Worm (Caenorhabditis elegans) whole organism, L1 larva: ENCODE data around the gene sna-2.

ENCODE experiments used
- C04F5.9 ChIP-seq: sonication (generic microtip); optimal IDR thresholded peaks from 2 replicates; lab custom pipeline; 2016; ENCODE audit warnings: missing genetic modification characterization, missing compliant biosample characterization
- C16A3.4 ChIP-seq: fragments of 150-350 bp; optimal IDR thresholded peaks from 2 replicates; lab custom pipeline; 2014; ENCODE audit warnings: missing biosample characterization, missing genetic modification characterization
- C34B4.2 ChIP-seq: sonication (generic microtip); optimal IDR thresholded peaks from 2 replicates; lab custom pipeline; 2017; ENCODE audit warnings: mild to moderate bottlenecking, missing genetic modification characterization, missing compliant biosample characterization
- Y116A8C.19 ChIP-seq: sonication (generic microtip); optimal IDR thresholded peaks from 2 replicates; lab custom pipeline; 2016; ENCODE audit warnings: missing compliant biosample characterization, missing genetic modification characterization, borderline replicate concordance
- aha-1 ChIP-seq: fragments of 150-350 bp; optimal IDR thresholded peaks from 2 replicates; lab custom pipeline; 2014; ENCODE audit warnings: missing biosample characterization, missing genetic modification characterization
- ama-1 ChIP-seq: fragments of 150-350 bp; optimal IDR thresholded peaks from 2 replicates; lab custom pipeline; 2014
- blmp-1 ChIP-seq: fragments of 150-350 bp; optimal IDR thresholded peaks from 2 replicates; lab custom pipeline; 2014; ENCODE audit warnings: missing biosample characterization, missing genetic modification characterization
- ceh-82 ChIP-seq, 3 experiments: fragments of 150-350 bp in 1 of 3; sonication (generic microtip) in 2 of 3; optimal IDR thresholded peaks; 2 replicates each; lab custom pipeline; 2014 to 2017; ENCODE audit warnings: missing biosample characterization in 3 of 3, missing genetic modification characterization in 3 of 3
- ceh-90 ChIP-seq: sonication (generic microtip); optimal IDR thresholded peaks from 2 replicates; lab custom pipeline; 2016; ENCODE audit warnings: missing genetic modification characterization, missing compliant biosample characterization
- ces-1 ChIP-seq: fragments of 150-350 bp; optimal IDR thresholded peaks from 2 replicates; lab custom pipeline; 2014; ENCODE audit warnings: missing biosample characterization, missing genetic modification reagents, missing genetic modification characterization
- dpl-1 ChIP-seq, 3 experiments: fragments of 150-350 bp in 2 of 3; sonication (generic microtip) in 1 of 3; optimal IDR thresholded peaks; 2 replicates each; lab custom pipeline; 2014 to 2017; ENCODE audit warnings: missing biosample characterization in 3 of 3, missing genetic modification characterization in 3 of 3, missing genetic modification reagents in 3 of 3
- efl-1 ChIP-seq, 4 experiments: fragments of 150-350 bp; optimal IDR thresholded peaks in 3 of 4; peaks in 1 of 4; 1 replicate in 1 of 4; 2 replicates in 3 of 4; lab custom pipeline; 2014; ENCODE audit warnings: missing biosample characterization in 2 of 4, missing genetic modification characterization in 2 of 4, missing genetic modification reagents in 2 of 4
- efl-3 ChIP-seq: fragments of 200-800 bp; sonication (Bioruptor generic); optimal IDR thresholded peaks from 2 replicates; lab custom pipeline; 2018; ENCODE audit warnings: mild to moderate bottlenecking, missing genetic modification characterization, missing compliant biosample characterization
- egl-13 ChIP-seq: sonication (generic microtip); optimal IDR thresholded peaks from 2 replicates; lab custom pipeline; 2016; ENCODE audit warnings: missing genotype, missing genetic modification reagents, missing genetic modification characterization, missing compliant biosample characterization
- elt-2 ChIP-seq: sonication (generic microtip); optimal IDR thresholded peaks from 2 replicates; lab custom pipeline; 2016; ENCODE audit warnings: missing genetic modification characterization, mild to moderate bottlenecking, inconsistent platforms, missing compliant biosample characterization, missing genetic modification reagents
- elt-3 ChIP-seq, 6 experiments: fragments of 150-350 bp in 1 of 6; sonication (generic microtip); optimal IDR thresholded peaks; 2 replicates each; lab custom pipeline; 2017 to 2018; ENCODE audit warnings: missing biosample characterization in 6 of 6, missing genetic modification characterization in 6 of 6, inconsistent platforms in 1 of 6
- ets-5 ChIP-seq: fragments of 200-800 bp; sonication (Bioruptor generic); IDR thresholded peaks from 2 replicates; pipeline ENCODE4 v1.3.6; 2022; ENCODE audit warnings: missing genetic modification characterization, missing compliant biosample characterization
- fkh-8 ChIP-seq: sonication (generic microtip); optimal IDR thresholded peaks from 2 replicates; lab custom pipeline; 2016; ENCODE audit warnings: mild to moderate bottlenecking, missing genetic modification characterization, missing compliant biosample characterization
- grh-1 ChIP-seq: fragments of 200-800 bp; sonication (Bioruptor generic); IDR thresholded peaks from 2 replicates; pipeline ENCODE4 v1.3.6; 2022; ENCODE audit warnings: missing genetic modification reagents, missing genetic modification characterization, missing compliant biosample characterization
- hlh-17 ChIP-seq: fragments of 200-800 bp; sonication (Bioruptor generic); optimal IDR thresholded peaks from 2 replicates; lab custom pipeline; 2018; ENCODE audit warnings: missing genetic modification characterization, mild to moderate bottlenecking, missing compliant biosample characterization, moderate library complexity, borderline replicate concordance
- lin-14 ChIP-seq: fragments of 200-800 bp; sonication (Bioruptor generic); optimal IDR thresholded peaks from 2 replicates; lab custom pipeline; 2018; ENCODE audit warnings: mild to moderate bottlenecking, missing genetic modification characterization, moderate library complexity, missing compliant biosample characterization
- lin-35 ChIP-seq, 2 experiments: fragments of 150-350 bp; optimal IDR thresholded peaks; 2 replicates each; lab custom pipeline; 2014; ENCODE audit warnings: missing biosample characterization in 2 of 2, missing genetic modification characterization in 2 of 2, missing genetic modification reagents in 2 of 2
- lin-39 ChIP-seq: fragments of 150-350 bp; optimal IDR thresholded peaks from 2 replicates; lab custom pipeline; 2014; ENCODE audit warnings: missing biosample characterization, missing genetic modification reagents, missing genetic modification characterization
- lir-3 ChIP-seq: sonication (generic microtip); optimal IDR thresholded peaks from 2 replicates; lab custom pipeline; 2016; ENCODE audit warnings: mild to moderate bottlenecking, missing genetic modification characterization, moderate library complexity, missing compliant biosample characterization; ENCODE audit not compliant: poor library complexity
- lsy-2 ChIP-seq, 2 experiments: fragments of 150-350 bp; optimal IDR thresholded peaks; 2 replicates each; lab custom pipeline; 2014; ENCODE audit warnings: missing biosample characterization in 2 of 2, missing genetic modification characterization in 2 of 2
- mdl-1 ChIP-seq, 2 experiments: fragments of 150-350 bp; optimal IDR thresholded peaks; 2 replicates each; lab custom pipeline; 2014 to 2017; ENCODE audit warnings: missing biosample characterization in 2 of 2, missing genetic modification characterization in 2 of 2, inconsistent platforms in 1 of 2
- mep-1 ChIP-seq: fragments of 150-350 bp; optimal IDR thresholded peaks from 2 replicates; lab custom pipeline; 2014; ENCODE audit warnings: missing biosample characterization, missing genetic modification characterization
- nhr-11 ChIP-seq: fragments of 150-350 bp; optimal IDR thresholded peaks from 2 replicates; lab custom pipeline; 2014; ENCODE audit warnings: missing biosample characterization, missing genetic modification characterization
- nhr-19 ChIP-seq: fragments of 200-800 bp; sonication (Bioruptor generic); conservative IDR thresholded peaks from 2 replicates; pipeline ENCODE4 v1.3.6; 2022; ENCODE audit warnings: missing genetic modification characterization, missing compliant biosample characterization
- nhr-28 ChIP-seq: fragments of 150-350 bp; optimal IDR thresholded peaks from 2 replicates; lab custom pipeline; 2014; ENCODE audit warnings: missing biosample characterization, missing genetic modification characterization
- nhr-47 ChIP-seq: sonication (generic microtip); optimal IDR thresholded peaks from 2 replicates; lab custom pipeline; 2016; ENCODE audit warnings: mild to moderate bottlenecking, missing genetic modification characterization, moderate library complexity, missing compliant biosample characterization
- nhr-71 ChIP-seq: sonication (generic microtip); optimal IDR thresholded peaks from 2 replicates; lab custom pipeline; 2016; ENCODE audit warnings: mild to moderate bottlenecking, missing genetic modification characterization, moderate library complexity, missing compliant biosample characterization
- nhr-77 ChIP-seq: fragments of 150-350 bp; optimal IDR thresholded peaks from 2 replicates; lab custom pipeline; 2014; ENCODE audit warnings: missing biosample characterization, missing genetic modification characterization
- nhr-84 ChIP-seq: sonication (generic microtip); optimal IDR thresholded peaks from 2 replicates; lab custom pipeline; 2017; ENCODE audit warnings: missing biosample characterization, missing genetic modification characterization
- nhr-85 ChIP-seq: sonication (generic microtip); peaks from one replicate; lab custom pipeline; 2016; ENCODE audit warnings: missing genetic modification characterization, inconsistent platforms, missing compliant biosample characterization
- nhr-90 ChIP-seq: sonication (generic microtip); optimal IDR thresholded peaks from 2 replicates; lab custom pipeline; 2016; ENCODE audit warnings: mild to moderate bottlenecking, missing genetic modification characterization, missing compliant biosample characterization; ENCODE audit not compliant: poor library complexity
- pag-3 ChIP-seq: sonication (generic microtip); optimal IDR thresholded peaks from 2 replicates; lab custom pipeline; 2017; ENCODE audit warnings: missing genetic modification characterization, mild to moderate bottlenecking, missing compliant biosample characterization, antibody characterized with exemption, borderline replicate concordance; ENCODE audit not compliant: insufficient read depth
- skn-1 ChIP-seq: fragments of 150-350 bp; optimal IDR thresholded peaks from 2 replicates; lab custom pipeline; 2014; ENCODE audit warnings: missing biosample characterization, missing genetic modification characterization
- snu-23 ChIP-seq: sonication (generic microtip); optimal IDR thresholded peaks from 2 replicates; lab custom pipeline; 2016; ENCODE audit warnings: missing genetic modification characterization, missing compliant biosample characterization
- sptf-1 ChIP-seq: fragments of 150-350 bp; optimal IDR thresholded peaks from 2 replicates; lab custom pipeline; 2014; ENCODE audit warnings: missing biosample characterization, missing genetic modification characterization
- swsn-7 ChIP-seq: sonication (generic microtip); optimal IDR thresholded peaks from 2 replicates; lab custom pipeline; 2016; ENCODE audit warnings: missing genetic modification characterization, missing compliant biosample characterization
- tlp-1 ChIP-seq: fragments of 150-350 bp; optimal IDR thresholded peaks from 2 replicates; lab custom pipeline; 2014; ENCODE audit warnings: missing biosample characterization, missing genetic modification characterization
- unc-130 ChIP-seq: fragments of 150-350 bp; optimal IDR thresholded peaks from 2 replicates; lab custom pipeline; 2017; ENCODE audit warnings: missing biosample characterization, missing genetic modification characterization, inconsistent platforms
- unc-62 ChIP-seq: fragments of 150-350 bp; optimal IDR thresholded peaks from 2 replicates; lab custom pipeline; 2014; ENCODE audit warnings: missing biosample characterization, missing genetic modification reagents, missing genetic modification characterization
- unc-86 ChIP-seq: sonication (generic microtip); optimal IDR thresholded peaks from 2 replicates; lab custom pipeline; 2016; ENCODE audit warnings: missing genetic modification characterization, missing compliant biosample characterization
- vab-15 ChIP-seq: sonication (generic microtip); optimal IDR thresholded peaks from 2 replicates; lab custom pipeline; 2017; ENCODE audit warnings: missing genotype, mild to moderate bottlenecking, missing genetic modification characterization, missing compliant biosample characterization
- zag-1 ChIP-seq: fragments of 150-350 bp; optimal IDR thresholded peaks from 2 replicates; lab custom pipeline; 2014; ENCODE audit warnings: missing biosample characterization, missing genetic modification characterization
- zip-4 ChIP-seq: fragments of 200-800 bp; sonication (Bioruptor generic); optimal IDR thresholded peaks from 2 replicates; lab custom pipeline; 2018; ENCODE audit warnings: mild to moderate bottlenecking, missing genetic modification characterization, moderate library complexity, missing compliant biosample characterization
- ztf-11 ChIP-seq, 2 experiments: sonication (generic microtip); optimal IDR thresholded peaks; 2 replicates each; lab custom pipeline; 2016 to 2017; ENCODE audit warnings: missing genetic modification characterization in 2 of 2, missing biosample characterization in 1 of 2, missing compliant biosample characterization in 1 of 2

sna-2 gene

DNA sequence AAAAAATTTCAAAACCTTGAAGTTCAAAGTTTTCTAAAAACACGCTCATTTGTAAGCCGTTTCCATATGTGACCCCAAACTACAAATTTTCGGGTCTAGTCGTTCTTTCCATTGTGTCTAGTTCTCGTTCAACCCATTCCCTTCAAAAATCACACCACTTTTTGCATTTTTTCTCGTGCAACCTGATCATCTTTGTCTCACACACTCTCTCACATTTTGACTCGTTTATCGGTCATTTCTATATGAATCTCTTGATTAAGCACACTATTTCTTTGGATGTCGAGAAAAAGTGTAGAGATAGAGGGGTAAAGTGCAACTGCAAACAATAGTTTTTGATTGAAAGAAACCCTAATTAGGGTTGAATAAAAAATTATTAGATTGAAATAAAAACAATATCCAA lies 26.1 kb upstream of the sna-2 start (continued):
- TF ChIP-seq vab-15 (tag; lab: Kevin White, UChicago) (no peak), lsy-2 (tag; optimal IDR thresholded peaks at IDR 0.05; lab: Kevin White, UChicago) (peak; percentile 50 to 65), Y116A8C.19 (tag; lab: Kevin White, UChicago) (no peak), sptf-1 (no peak), elt-2 (tag; lab: Kevin White, UChicago) (peak; percentile 64), ceh-90 (tag; lab: Kevin White, UChicago) (no peak), efl-1 (optimal IDR thresholded peaks at IDR 0.05; lab: Kevin White, UChicago) (peak; percentile 39 to 54), efl-1 (GFP tag; optimal IDR thresholded peaks at IDR 0.05 in 1 of 2; lab: Kevin White, UChicago) (peak; percentile 34 to 94), dpl-1 (GFP tag; optimal IDR thresholded peaks at IDR 0.05; lab: Kevin White, UChicago) (peak in 2 of 3 experiments; percentile 36 to 46), nhr-77 (tag; lab: Kevin White, UChicago) (peak; percentile 38), lin-35 (GFP tag; optimal IDR thresholded peaks at IDR 0.05; lab: Kevin White, UChicago) (peak in 1 of 2 experiments; percentile 70), unc-62 (GFP tag; lab: Kevin White, UChicago) (no peak), swsn-7 (tag; lab: Kevin White, UChicago) (peak; percentile 32), lin-14 (GFP tag; lab: Kevin White, UChicago) (peak; percentile 85), nhr-71 (tag; lab: Kevin White, UChicago) (peak; percentile 82), unc-86 (tag; lab: Kevin White, UChicago) (no peak), C34B4.2 (tag; lab: Kevin White, UChicago) (no peak), nhr-90 (tag; lab: Kevin White, UChicago) (peak; percentile 61), tlp-1 (tag; lab: Kevin White, UChicago) (no peak), ama-1 (lab: Kevin White, UChicago) (no peak), nhr-47 (tag; lab: Kevin White, UChicago) (peak; percentile 30), pag-3 (tag; lab: Kevin White, UChicago) (no peak), skn-1 (tag; lab: Kevin White, UChicago) (peak; percentile 18), fkh-8 (tag; lab: Kevin White, UChicago) (no peak), unc-130 (tag; lab: Kevin White, UChicago) (no peak), ceh-82 (tag; optimal IDR thresholded peaks at IDR 0.05; lab: Kevin White, UChicago) (peak in 1 of 3 experiments; percentile 18), efl-3 (GFP tag; lab: Kevin White, UChicago) (no peak), zip-4 (GFP tag; lab: Kevin White, UChicago) (no peak), lin-39 (tag; lab: Kevin White, UChicago) (no peak), egl-13 (tag; lab: Kevin White, UChicago) (no peak), mdl-1 (tag; optimal IDR thresholded peaks at IDR 0.05; lab: Kevin White, UChicago) (peak in 1 of 2 experiments; percentile 47), ets-5 (GFP tag; lab: Robert Waterston, UW) (no peak), nhr-19 (GFP tag; lab: Robert Waterston, UW) (peak; percentile 67), elt-3 (tag; optimal IDR thresholded peaks at IDR 0.05; lab: Kevin White, UChicago) (peak in 3 of 6 experiments; percentile 5 to 56 (median 33)), blmp-1 (tag; lab: Kevin White, UChicago) (peak; percentile 69)

DNA sequence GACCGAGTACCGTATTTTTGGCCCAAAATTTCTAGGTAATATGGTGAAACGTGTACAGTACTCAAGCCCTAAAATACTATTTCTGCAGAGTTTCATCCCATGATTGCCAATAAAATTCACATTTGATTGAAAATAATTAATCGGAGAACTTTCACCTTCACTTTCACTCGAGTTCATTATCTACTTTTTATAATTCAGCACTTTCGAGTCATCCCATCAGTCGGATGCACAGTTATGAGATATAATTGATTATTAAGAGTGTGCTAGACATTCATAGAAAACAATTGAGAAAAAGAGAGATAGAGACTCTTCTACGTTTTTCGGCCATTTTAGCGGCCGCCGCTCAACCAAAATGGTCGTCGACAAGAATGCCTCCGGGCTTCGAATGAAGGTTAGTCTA lies 25.3 kb upstream of the sna-2 start, which contains the start of gene fat-3:
Gene fat-3 (plus strand): TSS at position 313 of the 400 bp plus-strand sequence.
- no peak for TF ChIP-seq zag-1 (tag; lab: Kevin White, UChicago)
- TF ChIP-seq nhr-85 (tag; lab: Kevin White, UChicago) = no peak
- TF ChIP-seq lin-35 (GFP tag; optimal IDR thresholded peaks at IDR 0.05; lab: Kevin White, UChicago) = peak in 1 of 2 experiments; percentile 3
- no peak for TF ChIP-seq nhr-28
- no peak for TF ChIP-seq nhr-84 (tag; lab: Kevin White, UChicago)
- TF ChIP-seq ztf-11 (tag; optimal IDR thresholded peaks at IDR 0.05; lab: Kevin White, UChicago) = no peak
- TF ChIP-seq zip-4 (GFP tag; lab: Kevin White, UChicago) = no peak
- TF ChIP-seq mep-1 (tag; lab: Kevin White, UChicago) = peak; percentile 3
- TF ChIP-seq ces-1 = no peak
- no peak for TF ChIP-seq ceh-90 (tag; lab: Kevin White, UChicago)
- peak; percentile 18 for TF ChIP-seq nhr-71 (tag; lab: Kevin White, UChicago)
- TF ChIP-seq blmp-1 (tag; lab: Kevin White, UChicago) = peak; percentile 65
- no peak for TF ChIP-seq C04F5.9 (tag; lab: Kevin White, UChicago)
- TF ChIP-seq nhr-11 (tag; lab: Kevin White, UChicago) = no peak
- no peak for TF ChIP-seq snu-23
- no peak for TF ChIP-seq aha-1 (tag; lab: Kevin White, UChicago)
- TF ChIP-seq pag-3 (tag; lab: Kevin White, UChicago) = no peak
- TF ChIP-seq mdl-1 (tag; optimal IDR thresholded peaks at IDR 0.05; lab: Kevin White, UChicago) = no peak
- no peak for TF ChIP-seq grh-1 (GFP tag; lab: Robert Waterston, UW)
- TF ChIP-seq lir-3 (tag; lab: Kevin White, UChicago) = no peak
- TF ChIP-seq lsy-2 (tag; optimal IDR thresholded peaks at IDR 0.05; lab: Kevin White, UChicago) = peak in 1 of 2 experiments; percentile 44
- TF ChIP-seq hlh-17 (GFP tag; lab: Kevin White, UChicago) = no peak
- no peak for TF ChIP-seq C16A3.4 (tag; lab: Kevin White, UChicago)
- peak; percentile 9 for TF ChIP-seq lin-14 (GFP tag; lab: Kevin White, UChicago)
- no peak for TF ChIP-seq ama-1 (lab: Kevin White, UChicago)
